Worm (Caenorhabditis elegans) whole organism, L2 larva: Measurements from ENCODE around the gene C14A6.12.

Experiments
- ceh-82 ChIP-seq: fragments of 150-350 bp; optimal IDR thresholded peaks from 2 replicates; lab custom pipeline; 2014; ENCODE audit warnings: missing biosample characterization, missing genetic modification characterization
- fos-1 ChIP-seq: fragments of 150-350 bp; optimal IDR thresholded peaks from 2 replicates; lab custom pipeline; 2014; ENCODE audit warnings: missing biosample characterization, missing genetic modification characterization
- lin-13 ChIP-seq: fragments of 150-350 bp; optimal IDR thresholded peaks from 2 replicates; lab custom pipeline; 2014; ENCODE audit warnings: missing biosample characterization, missing genetic modification reagents, missing genetic modification characterization
- nhr-12 ChIP-seq: fragments of 150-350 bp; optimal IDR thresholded peaks from 2 replicates; lab custom pipeline; 2014; ENCODE audit warnings: missing biosample characterization, missing genetic modification characterization
- nhr-21 ChIP-seq: fragments of 150-350 bp; optimal IDR thresholded peaks from 2 replicates; lab custom pipeline; 2014; ENCODE audit warnings: missing biosample characterization, missing genetic modification characterization
- nhr-23 ChIP-seq: fragments of 150-350 bp; optimal IDR thresholded peaks from 2 replicates; lab custom pipeline; 2014; ENCODE audit warnings: missing biosample characterization, missing genetic modification reagents, missing genetic modification characterization
- nhr-6 ChIP-seq: fragments of 150-350 bp; optimal IDR thresholded peaks from 2 replicates; lab custom pipeline; 2014; ENCODE audit warnings: missing biosample characterization, missing genetic modification characterization
- skn-1 ChIP-seq: sonication (generic microtip); optimal IDR thresholded peaks from 2 replicates; lab custom pipeline; 2017; ENCODE audit warnings: missing biosample characterization, missing genetic modification characterization
- unc-39 ChIP-seq: fragments of 150-350 bp; optimal IDR thresholded peaks from 2 replicates; lab custom pipeline; 2014; ENCODE audit warnings: missing biosample characterization, missing genetic modification characterization
- unc-55 ChIP-seq: fragments of 150-350 bp; sonication (generic microtip); optimal IDR thresholded peaks from 3 replicates; lab custom pipeline; 2014; ENCODE audit warnings: missing biosample characterization, missing genetic modification reagents, missing genetic modification characterization

ce11 chrV:18144442-18144841 is 18.0 kb downstream of the C14A6.12 start:
- no peak for TF ChIP-seq lin-13 (GFP tag; lab: Kevin White, UChicago)
- TF ChIP-seq ceh-82 = no peak
- no peak for TF ChIP-seq unc-55 (GFP tag; lab: Kevin White, UChicago)
- TF ChIP-seq unc-39 (tag; lab: Kevin White, UChicago) = no peak
- no peak for TF ChIP-seq nhr-12
- TF ChIP-seq nhr-6 (tag; lab: Kevin White, UChicago) = no peak
- TF ChIP-seq skn-1 (tag; lab: Kevin White, UChicago) = no peak
- TF ChIP-seq nhr-23 (tag; lab: Kevin White, UChicago) = no peak
- no peak for TF ChIP-seq fos-1 (tag; lab: Kevin White, UChicago)
- no peak for TF ChIP-seq nhr-21 (tag; lab: Kevin White, UChicago)
